Worm (Caenorhabditis elegans) whole organism, L2 larva: ENCODE results near the gene F28H6.7.

Source experiments
- C34F6.9 ChIP-seq: fragments of 150-350 bp; optimal IDR thresholded peaks from 2 replicates; lab custom pipeline; 2014; ENCODE audit warnings: missing biosample characterization, missing genetic modification characterization
- F13H6.1 ChIP-seq: sonication (generic microtip); optimal IDR thresholded peaks from 2 replicates; lab custom pipeline; 2016; ENCODE audit warnings: missing genetic modification characterization, missing compliant biosample characterization
- R02D3.7 ChIP-seq: fragments of 150-350 bp; optimal IDR thresholded peaks from 2 replicates; lab custom pipeline; 2014; ENCODE audit warnings: missing biosample characterization, missing genetic modification characterization
- Y55F3AM.14 ChIP-seq: fragments of 200-800 bp; sonication (Bioruptor generic); optimal IDR thresholded peaks from 2 replicates; lab custom pipeline; 2018; ENCODE audit warnings: mild to moderate bottlenecking, missing genetic modification characterization, missing compliant biosample characterization
- ZK546.5 ChIP-seq: sonication (generic microtip); optimal IDR thresholded peaks from 2 replicates; lab custom pipeline; 2017; ENCODE audit warnings: missing biosample characterization, missing genetic modification characterization
- alr-1 ChIP-seq: fragments of 150-350 bp; optimal IDR thresholded peaks from 2 replicates; lab custom pipeline; 2014; ENCODE audit warnings: missing biosample characterization, missing genetic modification characterization
- aly-2 ChIP-seq: fragments of 150-350 bp; optimal IDR thresholded peaks from 2 replicates; lab custom pipeline; 2014; ENCODE audit warnings: missing biosample characterization, missing genetic modification characterization
- ama-1 ChIP-seq: fragments of 150-350 bp; optimal IDR thresholded peaks from 2 replicates; lab custom pipeline; 2018; ENCODE audit warnings: inconsistent platforms
- blmp-1 ChIP-seq: sonication (generic microtip); optimal IDR thresholded peaks from 2 replicates; lab custom pipeline; 2017; ENCODE audit warnings: missing genetic modification characterization, mild to moderate bottlenecking, missing compliant biosample characterization, antibody characterized with exemption, moderate library complexity; ENCODE audit not compliant: insufficient read depth
- ceh-16 ChIP-seq: fragments of 150-350 bp; optimal IDR thresholded peaks from 2 replicates; lab custom pipeline; 2014; ENCODE audit warnings: missing biosample characterization, missing genetic modification characterization
- ceh-82 ChIP-seq: fragments of 150-350 bp; optimal IDR thresholded peaks from 2 replicates; lab custom pipeline; 2014; ENCODE audit warnings: missing biosample characterization, missing genetic modification characterization
- crh-2 ChIP-seq: sonication (generic microtip); optimal IDR thresholded peaks from 2 replicates; lab custom pipeline; 2017; ENCODE audit warnings: missing biosample characterization, missing genetic modification characterization
- dmd-4 ChIP-seq: sonication (generic microtip); optimal IDR thresholded peaks from 2 replicates; lab custom pipeline; 2017; ENCODE audit warnings: missing biosample characterization, missing genetic modification characterization
- egl-27 ChIP-seq: sonication (generic microtip); optimal IDR thresholded peaks from 3 replicates; lab custom pipeline; 2017; ENCODE audit warnings: missing biosample characterization, missing genetic modification reagents, missing genetic modification characterization
- elt-1 ChIP-seq: fragments of 150-350 bp; optimal IDR thresholded peaks from 2 replicates; lab custom pipeline; 2014; ENCODE audit warnings: missing biosample characterization, missing genetic modification characterization
- elt-3 ChIP-seq: sonication (generic microtip); optimal IDR thresholded peaks from 2 replicates; lab custom pipeline; 2017; ENCODE audit warnings: missing biosample characterization, missing genetic modification characterization
- fos-1 ChIP-seq: fragments of 150-350 bp; optimal IDR thresholded peaks from 2 replicates; lab custom pipeline; 2014; ENCODE audit warnings: missing biosample characterization, missing genetic modification characterization
- gmeb-1 ChIP-seq: fragments of 150-350 bp; optimal IDR thresholded peaks from 2 replicates; lab custom pipeline; 2014; ENCODE audit warnings: missing biosample characterization, missing genetic modification characterization
- lin-11 ChIP-seq: fragments of 150-350 bp; sonication (generic microtip); optimal IDR thresholded peaks from 2 replicates; lab custom pipeline; 2014; ENCODE audit warnings: missing biosample characterization, missing genetic modification characterization, inconsistent platforms, mixed read lengths
- lin-13 ChIP-seq: fragments of 150-350 bp; optimal IDR thresholded peaks from 2 replicates; lab custom pipeline; 2014; ENCODE audit warnings: missing biosample characterization, missing genetic modification reagents, missing genetic modification characterization
- lin-39 ChIP-seq: fragments of 150-350 bp; optimal IDR thresholded peaks from 2 replicates; lab custom pipeline; 2014; ENCODE audit warnings: missing biosample characterization, missing genetic modification reagents, missing genetic modification characterization
- lsy-2 ChIP-seq, 2 experiments: fragments of 150-350 bp in 1 of 2; sonication (generic microtip) in 1 of 2; optimal IDR thresholded peaks; 2 replicates each; lab custom pipeline; 2014 to 2017; ENCODE audit warnings: missing biosample characterization in 2 of 2, missing genetic modification characterization in 2 of 2
- mab-5 ChIP-seq: fragments of 150-350 bp; optimal IDR thresholded peaks from 2 replicates; lab custom pipeline; 2014; ENCODE audit warnings: missing biosample characterization, missing genetic modification characterization
- mbf-1 ChIP-seq: sonication (generic microtip); optimal IDR thresholded peaks from 2 replicates; lab custom pipeline; 2017; ENCODE audit warnings: missing biosample characterization, missing genetic modification characterization
- mdl-1 ChIP-seq, 2 experiments: fragments of 150-350 bp in 1 of 2; sonication (generic microtip) in 1 of 2; optimal IDR thresholded peaks; 2 replicates each; lab custom pipeline; 2017; ENCODE audit warnings: missing biosample characterization in 2 of 2, missing genetic modification characterization in 2 of 2
- nhr-10 ChIP-seq: sonication (generic microtip); optimal IDR thresholded peaks from 2 replicates; lab custom pipeline; 2017; ENCODE audit warnings: missing biosample characterization, missing genetic modification characterization
- nhr-11 ChIP-seq: fragments of 150-350 bp; optimal IDR thresholded peaks from 2 replicates; lab custom pipeline; 2014; ENCODE audit warnings: missing biosample characterization, missing genetic modification characterization
- nhr-12 ChIP-seq: fragments of 150-350 bp; optimal IDR thresholded peaks from 2 replicates; lab custom pipeline; 2014; ENCODE audit warnings: missing biosample characterization, missing genetic modification characterization
- nhr-129 ChIP-seq: fragments of 150-350 bp; optimal IDR thresholded peaks from 2 replicates; lab custom pipeline; 2014; ENCODE audit warnings: missing biosample characterization, missing genetic modification characterization
- nhr-21 ChIP-seq: fragments of 150-350 bp; optimal IDR thresholded peaks from 2 replicates; lab custom pipeline; 2014; ENCODE audit warnings: missing biosample characterization, missing genetic modification characterization
- nhr-23 ChIP-seq: fragments of 150-350 bp; optimal IDR thresholded peaks from 2 replicates; lab custom pipeline; 2014; ENCODE audit warnings: missing biosample characterization, missing genetic modification reagents, missing genetic modification characterization
- nhr-237 ChIP-seq: fragments of 150-350 bp; optimal IDR thresholded peaks from 2 replicates; lab custom pipeline; 2014; ENCODE audit warnings: missing biosample characterization, missing genetic modification characterization
- nhr-25 ChIP-seq: fragments of 150-350 bp; sonication (generic microtip); optimal IDR thresholded peaks from 3 replicates; lab custom pipeline; 2014; ENCODE audit warnings: missing biosample characterization, missing genetic modification characterization
- nhr-6 ChIP-seq: fragments of 150-350 bp; optimal IDR thresholded peaks from 2 replicates; lab custom pipeline; 2014; ENCODE audit warnings: missing biosample characterization, missing genetic modification characterization
- nhr-77 ChIP-seq: fragments of 150-350 bp; optimal IDR thresholded peaks from 2 replicates; lab custom pipeline; 2014; ENCODE audit warnings: missing biosample characterization, missing genetic modification characterization
- peb-1 ChIP-seq: fragments of 150-350 bp; optimal IDR thresholded peaks from 2 replicates; lab custom pipeline; 2014; ENCODE audit warnings: missing biosample characterization, missing genetic modification characterization
- sem-4 ChIP-seq: fragments of 150-350 bp; optimal IDR thresholded peaks from 2 replicates; lab custom pipeline; 2014; ENCODE audit warnings: missing biosample characterization, missing genetic modification reagents, missing genetic modification characterization
- skn-1 ChIP-seq: sonication (generic microtip); optimal IDR thresholded peaks from 2 replicates; lab custom pipeline; 2017; ENCODE audit warnings: missing biosample characterization, missing genetic modification characterization
- sma-3 ChIP-seq: sonication (generic microtip); optimal IDR thresholded peaks from 2 replicates; lab custom pipeline; 2016; ENCODE audit warnings: missing genetic modification reagents, missing genetic modification characterization, missing compliant biosample characterization
- sma-9 ChIP-seq, 2 experiments: fragments of 150-350 bp in 1 of 2; sonication (generic microtip) in 1 of 2; optimal IDR thresholded peaks; 2 replicates each; lab custom pipeline; 2014 to 2016; ENCODE audit warnings: missing genetic modification characterization in 2 of 2, mild to moderate bottlenecking in 1 of 2, missing biosample characterization in 1 of 2, missing compliant biosample characterization in 1 of 2, missing genetic modification reagents in 1 of 2, moderate library complexity in 1 of 2
- snpc-4 ChIP-seq: fragments of 150-350 bp; optimal IDR thresholded peaks from 2 replicates; lab custom pipeline; 2014; ENCODE audit warnings: missing biosample characterization, missing genetic modification characterization
- unc-39 ChIP-seq: fragments of 150-350 bp; optimal IDR thresholded peaks from 2 replicates; lab custom pipeline; 2014; ENCODE audit warnings: missing biosample characterization, missing genetic modification characterization
- unc-55 ChIP-seq: fragments of 150-350 bp; sonication (generic microtip); optimal IDR thresholded peaks from 3 replicates; lab custom pipeline; 2014; ENCODE audit warnings: missing biosample characterization, missing genetic modification reagents, missing genetic modification characterization
- unc-62 ChIP-seq: fragments of 150-350 bp; optimal IDR thresholded peaks from 2 replicates; lab custom pipeline; 2014; ENCODE audit warnings: missing biosample characterization, missing genetic modification reagents, missing genetic modification characterization
- zag-1 ChIP-seq: fragments of 150-350 bp; optimal IDR thresholded peaks from 2 replicates; lab custom pipeline; 2014; ENCODE audit warnings: missing biosample characterization, missing genetic modification characterization
- ztf-1 ChIP-seq: fragments of 200-800 bp; sonication (Bioruptor generic); conservative IDR thresholded peaks from 2 replicates; pipeline ENCODE4 v1.3.6; 2022; ENCODE audit warnings: missing genetic modification characterization, missing compliant biosample characterization
- ztf-11 ChIP-seq: sonication (generic microtip); optimal IDR thresholded peaks from 2 replicates; lab custom pipeline; 2017; ENCODE audit warnings: missing biosample characterization, missing genetic modification characterization
- ztf-4 ChIP-seq: fragments of 150-350 bp; optimal IDR thresholded peaks from 2 replicates; lab custom pipeline; 2014; ENCODE audit warnings: missing biosample characterization, missing genetic modification characterization

Gene F28H6.7

ce11 chrX:14115480-14116161 is at the start of gene F28H6.7:
Gene F28H6.7, plus strand, starts transcription at chrX:14116111.
- TF ChIP-seq lin-11 (no peak), F13H6.1 (tag; lab: Kevin White, UChicago) (peak; percentile 30), R02D3.7 (tag; lab: Kevin White, UChicago) (no peak), dmd-4 (tag; lab: Kevin White, UChicago) (no peak), nhr-12 (tag; lab: Kevin White, UChicago) (no peak), ceh-82 (tag; lab: Kevin White, UChicago) (no peak), mbf-1 (tag; lab: Kevin White, UChicago) (no peak), ZK546.5 (tag; lab: Kevin White, UChicago) (no peak), sma-9 (GFP tag; optimal IDR thresholded peaks at IDR 0.05; lab: Kevin White, UChicago) (peak; percentile 61), sma-9 (tag; optimal IDR thresholded peaks at IDR 0.05; lab: Kevin White, UChicago) (no peak), lin-39 (tag; lab: Kevin White, UChicago) (no peak), elt-3 (no peak), ztf-1 (GFP tag; lab: Robert Waterston, UW) (no peak), aly-2 (tag; lab: Kevin White, UChicago) (no peak), sma-3 (peak; percentile 50), Y55F3AM.14 (GFP tag; lab: Kevin White, UChicago) (peak; percentile 42), skn-1 (tag; lab: Kevin White, UChicago) (no peak), ama-1 (lab: Kevin White, UChicago) (no peak), nhr-237 (tag; lab: Kevin White, UChicago) (no peak), blmp-1 (no peak), nhr-77 (tag; lab: Kevin White, UChicago) (no peak), lin-13 (GFP tag; lab: Kevin White, UChicago) (peak; percentile 29), nhr-25 (tag; lab: Kevin White, UChicago) (no peak), nhr-11 (peak; percentile 25), ztf-4 (no peak), lsy-2 (tag; optimal IDR thresholded peaks at IDR 0.05; lab: Kevin White, UChicago) (no peak), sem-4 (tag; lab: Kevin White, UChicago) (no peak), nhr-6 (no peak), ztf-11 (no peak), gmeb-1 (tag; lab: Kevin White, UChicago) (no peak), unc-62 (GFP tag; lab: Kevin White, UChicago) (no peak), C34F6.9 (tag; lab: Kevin White, UChicago) (no peak), nhr-23 (tag; lab: Kevin White, UChicago) (no peak), unc-39 (tag; lab: Kevin White, UChicago) (no peak), snpc-4 (tag; lab: Kevin White, UChicago) (no peak), peb-1 (tag; lab: Kevin White, UChicago) (no peak), ceh-16 (tag; lab: Kevin White, UChicago) (no peak), mdl-1 (tag; optimal IDR thresholded peaks at IDR 0.05; lab: Kevin White, UChicago) (no peak), elt-1 (no peak), zag-1 (no peak), egl-27 (tag; lab: Kevin White, UChicago) (no peak), alr-1 (no peak), unc-55 (GFP tag; lab: Kevin White, UChicago) (peak; percentile 20), nhr-21 (tag; lab: Kevin White, UChicago) (peak; percentile 51), mab-5 (tag; lab: Kevin White, UChicago) (no peak), crh-2 (tag; lab: Kevin White, UChicago) (peak; percentile 11), nhr-129 (peak; percentile 54), nhr-10 (tag; lab: Kevin White, UChicago) (no peak), fos-1 (peak; percentile 57)
